Worm (Caenorhabditis elegans) whole organism, L3 larva: ENCODE results near the gene rev-1.

ENCODE experiments used
- R02D3.7 ChIP-seq: fragments of 150-350 bp; optimal IDR thresholded peaks from 2 replicates; lab custom pipeline; 2014; ENCODE audit warnings: missing biosample characterization, missing genetic modification characterization
- ZK546.5 ChIP-seq: sonication (generic microtip); optimal IDR thresholded peaks from 2 replicates; lab custom pipeline; 2017; ENCODE audit warnings: missing biosample characterization, missing genetic modification characterization
- aly-2 ChIP-seq: fragments of 150-350 bp; optimal IDR thresholded peaks from 2 replicates; lab custom pipeline; 2014; ENCODE audit warnings: missing biosample characterization, missing genetic modification characterization
- ama-1 ChIP-seq: fragments of 150-350 bp; optimal IDR thresholded peaks from 2 replicates; lab custom pipeline; 2018
- ceh-16 ChIP-seq: sonication (generic microtip); optimal IDR thresholded peaks from 2 replicates; lab custom pipeline; 2017; ENCODE audit warnings: missing biosample characterization, missing genetic modification characterization
- ceh-28 ChIP-seq: fragments of 150-350 bp; optimal IDR thresholded peaks from 2 replicates; lab custom pipeline; 2014; ENCODE audit warnings: missing biosample characterization, missing genetic modification reagents, missing genetic modification characterization
- ceh-82 ChIP-seq: fragments of 150-350 bp; optimal IDR thresholded peaks from 2 replicates; lab custom pipeline; 2014; ENCODE audit warnings: missing biosample characterization, missing genetic modification characterization
- ceh-9 ChIP-seq: sonication (generic microtip); optimal IDR thresholded peaks from 2 replicates; lab custom pipeline; 2018; ENCODE audit warnings: missing biosample characterization, missing genetic modification characterization
- egl-5 ChIP-seq: fragments of 150-350 bp; optimal IDR thresholded peaks from 2 replicates; lab custom pipeline; 2017; ENCODE audit warnings: missing biosample characterization, missing genetic modification reagents, missing genetic modification characterization, inconsistent platforms
- elt-2 ChIP-seq: sonication (generic microtip); optimal IDR thresholded peaks from 2 replicates; lab custom pipeline; 2016; ENCODE audit warnings: missing genetic modification reagents, mild to moderate bottlenecking, missing genetic modification characterization, missing compliant biosample characterization
- elt-3 ChIP-seq, 3 experiments: fragments of 150-350 bp in 1 of 3; sonication (generic microtip) in 2 of 3; optimal IDR thresholded peaks; 2 replicates in 2 of 3; 4 replicates in 1 of 3; lab custom pipeline; 2014 to 2017; ENCODE audit warnings: missing biosample characterization in 3 of 3, missing genetic modification characterization in 3 of 3
- eor-1 ChIP-seq, 2 experiments: fragments of 150-350 bp; optimal IDR thresholded peaks; 2 replicates each; lab custom pipeline; 2014 to 2018; ENCODE audit warnings: missing biosample characterization in 2 of 2, missing genetic modification characterization in 2 of 2
- fkh-10 ChIP-seq: sonication (generic microtip); optimal IDR thresholded peaks from 2 replicates; lab custom pipeline; 2017; ENCODE audit warnings: missing biosample characterization, missing genetic modification reagents, missing genetic modification characterization
- fkh-2 ChIP-seq: fragments of 150-350 bp; optimal IDR thresholded peaks from 2 replicates; lab custom pipeline; 2014; ENCODE audit warnings: missing biosample characterization, missing genetic modification reagents, missing genetic modification characterization
- jun-1 ChIP-seq: fragments of 150-350 bp; optimal IDR thresholded peaks from 2 replicates; lab custom pipeline; 2014; ENCODE audit warnings: missing biosample characterization, missing genetic modification reagents, missing genetic modification characterization
- lin-15B ChIP-seq: fragments of 150-350 bp; optimal IDR thresholded peaks from 2 replicates; lab custom pipeline; 2014; ENCODE audit warnings: missing biosample characterization, missing genetic modification characterization
- lin-39 ChIP-seq: fragments of 150-350 bp; optimal IDR thresholded peaks from 2 replicates; lab custom pipeline; 2018; ENCODE audit warnings: missing biosample characterization, missing genetic modification reagents, missing genetic modification characterization
- lsy-12 ChIP-seq: sonication (generic microtip); optimal IDR thresholded peaks from 2 replicates; lab custom pipeline; 2016; ENCODE audit warnings: mild to moderate bottlenecking, missing genetic modification characterization, missing compliant biosample characterization
- mdl-1 ChIP-seq: fragments of 150-350 bp; optimal IDR thresholded peaks from 2 replicates; lab custom pipeline; 2014; ENCODE audit warnings: missing biosample characterization, missing genetic modification characterization
- nfya-1 ChIP-seq: sonication (generic microtip); optimal IDR thresholded peaks from 2 replicates; lab custom pipeline; 2017; ENCODE audit warnings: missing genetic modification characterization, mild to moderate bottlenecking, missing compliant biosample characterization, antibody characterized with exemption, moderate library complexity; ENCODE audit not compliant: insufficient read depth
- nhr-12 ChIP-seq: fragments of 150-350 bp; optimal IDR thresholded peaks from 2 replicates; lab custom pipeline; 2014; ENCODE audit warnings: missing biosample characterization, missing genetic modification characterization
- nhr-28 ChIP-seq: fragments of 150-350 bp; optimal IDR thresholded peaks from 2 replicates; lab custom pipeline; 2014; ENCODE audit warnings: missing biosample characterization, missing genetic modification characterization
- nhr-77 ChIP-seq: fragments of 150-350 bp; optimal IDR thresholded peaks from 2 replicates; lab custom pipeline; 2014; ENCODE audit warnings: missing biosample characterization, missing genetic modification characterization
- pha-4 ChIP-seq: fragments of 150-350 bp; optimal IDR thresholded peaks from 2 replicates; lab custom pipeline; 2014; ENCODE audit warnings: missing biosample characterization, missing genetic modification reagents, missing genetic modification characterization
- tbx-2 ChIP-seq: sonication (generic microtip); optimal IDR thresholded peaks from 2 replicates; lab custom pipeline; 2016; ENCODE audit warnings: mild to moderate bottlenecking, missing genetic modification characterization, missing compliant biosample characterization
- unc-39 ChIP-seq: sonication (generic microtip); optimal IDR thresholded peaks from 4 replicates; lab custom pipeline; 2017; ENCODE audit warnings: missing biosample characterization, missing genetic modification characterization
- zag-1 ChIP-seq: fragments of 150-350 bp; optimal IDR thresholded peaks from 2 replicates; lab custom pipeline; 2014; ENCODE audit warnings: missing biosample characterization, missing genetic modification characterization
- ztf-4 ChIP-seq: fragments of 150-350 bp; optimal IDR thresholded peaks from 2 replicates; lab custom pipeline; 2014; ENCODE audit warnings: missing biosample characterization, missing genetic modification characterization

The rev-1 gene

ce11 chrII:7891869-7892615 lies 8.4 kb upstream of the rev-1 start (continued):
- peak; percentile 85 for TF ChIP-seq lin-39
- no peak for TF ChIP-seq eor-1 (tag; optimal IDR thresholded peaks at IDR 0.05; lab: Kevin White, UChicago)

- TF ChIP-seq pha-4 (tag; lab: Kevin White, UChicago) = peak; percentile 41
- no peak for TF ChIP-seq unc-39 (tag; lab: Kevin White, UChicago)
Measured at ce11 chrII:7892761-7893272, 7.6 kb upstream of the rev-1 start, which contains the start of gene ptc-1. Gene ptc-1 (plus strand): TSS chrII:7893222.

- peak; percentile 73 for TF ChIP-seq lin-39
- no peak for TF ChIP-seq elt-3 (tag; optimal IDR thresholded peaks at IDR 0.05; lab: Kevin White, UChicago)
- TF ChIP-seq jun-1 (tag; lab: Kevin White, UChicago) = no peak
Measured at ce11 chrII:7893648-7894047, 6.8 kb upstream of the rev-1 start.

- TF ChIP-seq ztf-4 (no peak), lin-39 (peak; percentile 66), elt-2 (tag; lab: Kevin White, UChicago) (no peak), nhr-12 (tag; lab: Kevin White, UChicago) (no peak), nhr-28 (tag; lab: Kevin White, UChicago) (no peak), nhr-77 (tag; lab: Kevin White, UChicago) (no peak), nfya-1 (tag; lab: Kevin White, UChicago) (peak; percentile 19), jun-1 (tag; lab: Kevin White, UChicago) (no peak)
Measured at ce11 chrII:7895190-7895589, 5.2 kb upstream of the rev-1 start.

ce11 chrII:7900762-7901161 lies 340 bp downstream of the rev-1 start:
- TF ChIP-seq R02D3.7 (tag; lab: Kevin White, UChicago) (no peak), nhr-12 (tag; lab: Kevin White, UChicago) (no peak), pha-4 (tag; lab: Kevin White, UChicago) (no peak), mdl-1 (tag; lab: Kevin White, UChicago) (no peak)

ce11 chrII:7901990-7902389 lies 1.6 kb downstream of the rev-1 start:
- TF ChIP-seq ztf-4 (no peak), unc-39 (tag; lab: Kevin White, UChicago) (no peak), ceh-82 (tag; lab: Kevin White, UChicago) (no peak), tbx-2 (tag; lab: Kevin White, UChicago) (no peak), nhr-28 (tag; lab: Kevin White, UChicago) (no peak)

- TF ChIP-seq lsy-12 (tag; lab: Kevin White, UChicago) (no peak), nfya-1 (tag; lab: Kevin White, UChicago) (peak; percentile 9)
- TF ChIP-seq, all 47 proteins: peak for 1
Measured at ce11 chrII:7907539-7907997, 7.1 kb downstream of the rev-1 start, which contains the start of gene best-23. Gene best-23 (minus strand): TSS chrII:7907589.

- no peak for TF ChIP-seq egl-5 (tag; lab: Kevin White, UChicago)
- no peak for TF ChIP-seq ama-1 (lab: Kevin White, UChicago)
- TF ChIP-seq zag-1 (tag; lab: Kevin White, UChicago) = no peak
- TF ChIP-seq fkh-10 (GFP tag; lab: Kevin White, UChicago) = no peak
- no peak for TF ChIP-seq aly-2 (tag; lab: Kevin White, UChicago)
- TF ChIP-seq ZK546.5 (tag; lab: Kevin White, UChicago) = no peak
- TF ChIP-seq ceh-9 (tag; lab: Kevin White, UChicago) = no peak
- TF ChIP-seq ceh-28 (tag; lab: Kevin White, UChicago) = no peak
- no peak for TF ChIP-seq ceh-16
- no peak for TF ChIP-seq lin-15B (tag; lab: Kevin White, UChicago)
- no peak for TF ChIP-seq fkh-2
- TF ChIP-seq lin-39 = no peak
Measured at ce11 chrII:7911015-7911414, 10.6 kb downstream of the rev-1 start, which contains the start of gene ZK675.4. Gene ZK675.4 (plus strand): TSS chrII:7911315.
